Worm (Caenorhabditis elegans): Measurements from ENCODE around the gene Y65A5A.2.

- no peak for TF ChIP-seq nhr-28 (tag; optimal IDR thresholded peaks at IDR 0.05)
- no peak for TF ChIP-seq blmp-1 (tag; optimal IDR thresholded peaks at IDR 0.05)
- no peak for TF ChIP-seq nhr-12 (tag; optimal IDR thresholded peaks at IDR 0.05)
- TF ChIP-seq unc-39 (tag; optimal IDR thresholded peaks at IDR 0.05), result no peak
- TF ChIP-seq tbx-8 (GFP tag; optimal IDR thresholded peaks at IDR 0.05), result peak; percentile 15
- no peak for TF ChIP-seq mab-5 (tag; optimal IDR thresholded peaks at IDR 0.05)
- TF ChIP-seq elt-1 (tag; optimal IDR thresholded peaks at IDR 0.05; ENCODE audit: borderline replicate concordance, insufficient read depth), result no peak
- TF ChIP-seq ztf-11 (tag; optimal IDR thresholded peaks at IDR 0.05), result no peak
- TF ChIP-seq lsy-2 (tag; optimal IDR thresholded peaks at IDR 0.05), result no peak
- TF ChIP-seq pha-4 (tag; optimal IDR thresholded peaks at IDR 0.05), result no peak
- TF ChIP-seq snpc-4 (tag; optimal IDR thresholded peaks at IDR 0.05), result no peak
- no peak for TF ChIP-seq lin-13 (tag; optimal IDR thresholded peaks at IDR 0.05)
- TF ChIP-seq unc-62 (GFP tag; optimal IDR thresholded peaks at IDR 0.05), result no peak
Observed at ce11 chrIV:16399017-16399416, 12.8 kb upstream of the Y65A5A.2 start.
